Fruit fly (Drosophila melanogaster): ENCODE results near the gene CG18744.

Gene CG18744

DNA sequence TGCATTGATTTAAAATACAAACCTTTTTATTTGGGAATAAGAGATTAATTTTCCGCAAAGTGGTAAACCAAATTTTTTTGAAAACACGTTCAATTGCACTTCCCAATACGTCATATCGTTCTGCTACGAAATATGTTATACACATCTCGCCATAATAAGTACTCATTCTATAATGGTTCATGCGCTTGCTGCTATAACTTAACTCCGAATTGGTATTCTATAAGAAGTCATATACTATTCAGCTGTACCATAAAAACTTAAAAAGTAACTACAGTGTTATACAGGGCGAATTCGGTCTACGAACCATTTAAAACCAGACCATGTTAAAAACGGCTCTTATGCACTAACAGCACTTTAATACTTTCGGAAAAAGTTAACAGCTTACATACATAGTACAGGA lies 19.0 kb downstream of the CG18744 start:
- TF ChIP-seq CG8478 (optimal IDR thresholded peaks at IDR 0.05) (no peak), CTCF (optimal IDR thresholded peaks at IDR 0.05) (peak; percentile 39 to 49)

dm6 chr3R:7771656-7772055 lies 26.9 kb downstream of the CG18744 start, which contains the start of gene CG11286:
TSS of gene CG11286 (minus strand) at chr3R:7771756.
- TF ChIP-seq CTCF (optimal IDR thresholded peaks at IDR 0.05) = no peak
- no peak for TF ChIP-seq CG8478 (optimal IDR thresholded peaks at IDR 0.05)

dm6 chr3R:7760970-7761558 lies 37.5 kb downstream of the CG18744 start:
- no peak for TF ChIP-seq CG8478 (optimal IDR thresholded peaks at IDR 0.05)
- TF ChIP-seq CTCF (optimal IDR thresholded peaks at IDR 0.05) = no peak

- TF ChIP-seq CG8478 (optimal IDR thresholded peaks at IDR 0.05) (no peak), CTCF (optimal IDR thresholded peaks at IDR 0.05) (no peak)
Measured at dm6 chr3R:7759486-7759885, 39.1 kb downstream of the CG18744 start, which contains the start of gene Sp7. TSS of gene Sp7 (plus strand) at chr3R:7759786.

DNA sequence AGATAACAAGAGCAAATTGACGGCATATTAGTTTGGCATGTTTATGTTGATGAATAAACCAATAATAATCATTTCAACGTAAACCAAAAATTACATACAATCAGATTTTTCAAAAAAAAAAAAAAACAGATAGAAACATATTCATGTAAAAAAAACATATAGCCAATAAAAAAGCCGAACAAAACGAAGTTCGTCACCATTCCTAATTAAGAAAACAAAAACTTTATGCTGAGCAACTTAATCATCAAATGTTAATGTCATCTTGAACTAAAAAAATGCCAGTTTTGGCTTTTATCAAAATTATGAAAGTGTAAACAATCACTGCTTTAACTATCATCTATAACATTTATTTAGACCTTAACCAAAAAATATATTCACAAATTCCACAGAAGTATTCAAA lies 40.7 kb downstream of the CG18744 start, which contains the start of gene CG10919:
Gene CG10919, plus strand, starts transcription at position 301 of the 400 bp plus-strand sequence.
- TF ChIP-seq CTCF (optimal IDR thresholded peaks at IDR 0.05) = no peak
- no peak for TF ChIP-seq CG8478 (optimal IDR thresholded peaks at IDR 0.05)

DNA sequence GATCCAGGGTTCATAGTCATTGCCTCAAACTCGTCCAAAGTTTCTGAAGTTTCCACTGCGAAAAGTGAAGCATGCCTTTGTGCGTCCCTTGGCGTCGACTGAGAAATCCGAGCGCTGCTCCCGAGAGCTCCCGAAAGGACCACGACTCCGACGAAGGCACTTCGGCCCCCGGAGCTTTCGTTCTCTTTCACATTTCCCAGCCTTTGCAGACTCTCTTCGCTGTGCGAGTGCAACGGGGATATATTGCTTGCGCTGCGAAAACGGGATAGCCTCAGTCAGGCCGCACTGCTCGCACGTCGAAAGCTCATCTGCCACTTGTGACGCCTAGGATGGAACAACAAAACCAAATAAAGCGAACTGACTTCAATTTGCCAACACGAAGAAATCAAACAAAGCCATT lies 45.1 kb downstream of the CG18744 start:
- no peak for TF ChIP-seq CTCF (optimal IDR thresholded peaks at IDR 0.05)
- TF ChIP-seq CG8478 (optimal IDR thresholded peaks at IDR 0.05) = no peak

DNA sequence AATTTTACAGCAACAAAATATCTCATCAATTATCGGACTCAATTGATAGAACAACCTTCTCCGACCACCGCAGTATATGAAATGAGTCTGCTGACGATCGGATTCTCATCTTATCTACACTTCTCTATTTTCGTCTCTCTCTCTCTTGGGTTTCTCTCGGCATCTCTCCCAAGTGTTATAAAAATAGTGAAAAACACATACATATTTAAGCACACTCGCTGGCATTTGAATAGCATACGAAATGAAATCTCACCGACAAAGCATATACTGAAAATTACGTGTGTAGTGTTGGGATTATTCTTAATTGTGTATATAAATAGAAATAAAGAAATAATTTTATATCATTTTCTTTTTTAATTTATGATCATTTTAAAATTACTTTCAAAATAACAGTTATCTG lies 48.6 kb downstream of the CG18744 start, which contains the start of gene pyd3:
Gene pyd3, minus strand, starts transcription at position 87 of the 400 bp plus-strand sequence.
- TF ChIP-seq CG8478 (optimal IDR thresholded peaks at IDR 0.05) = no peak
- TF ChIP-seq CTCF (optimal IDR thresholded peaks at IDR 0.05) = no peak
